Worm (Caenorhabditis elegans) whole organism, L3 larva: ENCODE results near the gene F47B7.4.

Experiments
- R02D3.7 ChIP-seq: fragments of 150-350 bp; optimal IDR thresholded peaks from 2 replicates; lab custom pipeline; 2014; ENCODE audit warnings: missing biosample characterization, missing genetic modification characterization
- daf-12 ChIP-seq: fragments of 150-350 bp; optimal IDR thresholded peaks from 2 replicates; lab custom pipeline; 2014; ENCODE audit warnings: missing biosample characterization, missing genetic modification reagents, missing genetic modification characterization
- nhr-237 ChIP-seq: fragments of 150-350 bp; optimal IDR thresholded peaks from 2 replicates; lab custom pipeline; 2014; ENCODE audit warnings: missing biosample characterization, missing genetic modification characterization
- nhr-25 ChIP-seq: sonication (generic microtip); optimal IDR thresholded peaks from 2 replicates; lab custom pipeline; 2017; ENCODE audit warnings: missing biosample characterization, missing genetic modification characterization
- tbx-2 ChIP-seq: sonication (generic microtip); optimal IDR thresholded peaks from 2 replicates; lab custom pipeline; 2016; ENCODE audit warnings: mild to moderate bottlenecking, missing genetic modification characterization, missing compliant biosample characterization

DNA sequence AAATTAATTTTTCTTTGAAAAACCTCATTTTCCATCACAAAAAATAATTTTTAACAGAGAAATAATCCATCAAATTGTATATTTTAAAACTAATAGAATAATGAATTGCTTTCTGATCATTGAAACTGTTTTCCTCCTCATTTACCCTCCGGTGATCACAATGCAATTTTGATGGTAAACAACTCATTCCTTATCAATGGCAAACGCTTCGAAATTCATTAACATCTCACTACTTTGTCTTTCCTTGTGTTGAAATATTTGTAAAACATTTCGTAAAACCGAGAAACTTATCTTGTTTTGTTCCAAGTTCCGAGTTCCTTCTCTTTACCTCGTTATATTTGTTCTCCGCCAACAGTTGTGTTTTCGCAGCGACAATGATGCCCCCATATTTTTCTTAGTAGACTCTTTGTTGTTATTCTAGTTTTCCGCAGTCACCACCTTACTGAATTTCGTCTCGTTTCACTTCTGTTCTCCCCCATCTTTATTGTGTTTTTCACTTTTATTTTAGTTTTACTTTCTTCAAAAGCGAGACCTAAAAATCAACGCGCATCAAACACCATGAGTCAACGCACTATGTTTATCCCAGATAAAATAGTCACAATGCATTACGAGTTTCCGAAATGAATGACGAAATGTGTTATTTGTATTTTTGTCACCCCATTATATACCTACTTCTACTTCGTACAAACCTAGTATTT is 18.8 kb upstream of the F47B7.4 start:
- TF ChIP-seq nhr-25: no peak
- TF ChIP-seq R02D3.7 (tag; lab: Kevin White, UChicago): no peak
- no peak for TF ChIP-seq nhr-237 (tag; lab: Kevin White, UChicago)
- no peak for TF ChIP-seq daf-12
- TF ChIP-seq tbx-2 (tag; lab: Kevin White, UChicago): no peak
